Worm (Caenorhabditis elegans) whole organism, early embryonic: Measurements from ENCODE around the gene F07C4.10.

Experiments used
- B0310.2 ChIP-seq: sonication (generic microtip); optimal IDR thresholded peaks from 2 replicates; lab custom pipeline; 2016; ENCODE audit warnings: mild to moderate bottlenecking, missing genetic modification characterization, missing compliant biosample characterization
- F13C5.2 ChIP-seq: sonication (generic microtip); optimal IDR thresholded peaks from 2 replicates; lab custom pipeline; 2017; ENCODE audit warnings: mild to moderate bottlenecking, missing genetic modification characterization, inconsistent platforms, missing compliant biosample characterization
- ama-1 ChIP-seq: fragments of 150-350 bp; optimal IDR thresholded peaks from 2 replicates; lab custom pipeline; 2014
- flt-1 ChIP-seq: fragments of 200-800 bp; sonication (Bioruptor generic); IDR thresholded peaks from 2 replicates; pipeline ENCODE4 v1.3.6; 2022; ENCODE audit warnings: missing genetic modification characterization, missing compliant biosample characterization
- hmg-4 ChIP-seq: fragments of 200-800 bp; sonication (Bioruptor generic); optimal IDR thresholded peaks from 2 replicates; lab custom pipeline; 2018; ENCODE audit warnings: mild to moderate bottlenecking, missing genetic modification characterization, missing compliant biosample characterization
- hnd-1 ChIP-seq: sonication (generic microtip); optimal IDR thresholded peaks from 2 replicates; lab custom pipeline; 2016; ENCODE audit warnings: missing genetic modification characterization, missing compliant biosample characterization
- scrt-1 ChIP-seq: fragments of 200-800 bp; sonication (Bioruptor generic); IDR thresholded peaks from 2 replicates; pipeline ENCODE4 v1.3.6; 2022; ENCODE audit warnings: missing genetic modification characterization, missing compliant biosample characterization
- sea-1 ChIP-seq: fragments of 200-800 bp; sonication (Bioruptor generic); conservative IDR thresholded peaks from 2 replicates; pipeline ENCODE4 v1.3.6; 2022; ENCODE audit warnings: missing genetic modification characterization, missing compliant biosample characterization
- tbx-11 ChIP-seq: fragments of 200-800 bp; sonication (Bioruptor generic); IDR thresholded peaks from 2 replicates; pipeline ENCODE4 v1.3.6; 2022; ENCODE audit warnings: missing genetic modification characterization, missing compliant biosample characterization
- tra-4 ChIP-seq: sonication (generic microtip); optimal IDR thresholded peaks from 2 replicates; lab custom pipeline; 2017; ENCODE audit warnings: missing genetic modification characterization, missing compliant biosample characterization

DNA sequence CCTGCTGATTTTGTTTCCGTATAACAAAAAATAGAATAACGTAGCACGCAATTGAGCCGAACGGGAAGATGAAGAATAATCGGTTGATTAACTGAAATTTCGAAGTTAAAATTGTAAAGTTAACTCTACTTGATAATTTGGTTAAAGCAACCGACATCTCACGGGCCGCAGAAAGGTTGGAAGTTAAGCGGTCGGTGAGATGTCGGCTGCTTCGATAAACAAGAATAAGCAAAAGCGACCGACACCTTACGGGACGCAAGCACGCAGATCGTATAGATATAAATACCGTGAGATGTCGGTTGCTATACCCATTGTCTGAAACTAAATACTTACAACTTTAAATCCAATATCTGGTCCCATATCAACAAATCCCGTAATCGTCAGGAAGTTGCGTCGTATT lies 44.6 kb downstream of the F07C4.10 start:
- no peak for TF ChIP-seq hnd-1 (tag; lab: Kevin White, UChicago)
- TF ChIP-seq B0310.2 (tag; lab: Kevin White, UChicago): no peak
- no peak for TF ChIP-seq tbx-11 (GFP tag; lab: Robert Waterston, UW)
- TF ChIP-seq flt-1 (GFP tag; lab: Robert Waterston, UW): no peak
- no peak for TF ChIP-seq F13C5.2 (tag; lab: Kevin White, UChicago)
- no peak for TF ChIP-seq ama-1
- TF ChIP-seq hmg-4 (GFP tag; lab: Kevin White, UChicago): no peak
- TF ChIP-seq tra-4: no peak
- no peak for TF ChIP-seq sea-1 (GFP tag; lab: Robert Waterston, UW)
- no peak for TF ChIP-seq scrt-1 (GFP tag; lab: Robert Waterston, UW)
